Fruit fly (Drosophila melanogaster) whole organism, pupa: Measurements from ENCODE around the gene hyd.

ENCODE experiments used
- CG10348 ChIP-seq: fragments of 200-800 bp; sonication (Bioruptor generic); IDR thresholded peaks from 2 replicates; pipeline ENCODE4 v1.3.6; 2022; ENCODE audit warnings: missing biosample characterization, missing genetic modification characterization
- CG13204 ChIP-seq: fragments of 200-800 bp; sonication (Bioruptor generic); optimal IDR thresholded peaks from 2 replicates; lab custom pipeline; 2018; ENCODE audit warnings: missing biosample characterization, mild to moderate bottlenecking, missing genetic modification characterization, moderate library complexity
- CG34367 ChIP-seq: fragments of 200-800 bp; sonication (Bioruptor generic); optimal IDR thresholded peaks from 2 replicates; lab custom pipeline; 2018; ENCODE audit warnings: missing biosample characterization, mild to moderate bottlenecking, missing genetic modification characterization
- CG4496 ChIP-seq: fragments of 200-800 bp; sonication (Bioruptor generic); IDR thresholded peaks from 3 replicates; pipeline ENCODE4 v1.3.6; 2022; ENCODE audit warnings: missing biosample characterization, missing genetic modification characterization
- CG8159 ChIP-seq: fragments of 200-800 bp; sonication (Bioruptor generic); optimal IDR thresholded peaks from 3 replicates; lab custom pipeline; 2018; ENCODE audit warnings: missing biosample characterization, mild to moderate bottlenecking, missing genetic modification characterization, moderate library complexity
- CG8301 ChIP-seq: fragments of 200-800 bp; sonication (Bioruptor generic); optimal IDR thresholded peaks from 2 replicates; lab custom pipeline; 2018; ENCODE audit warnings: missing biosample characterization, mild to moderate bottlenecking, missing genetic modification characterization
- CG9948 ChIP-seq: fragments of 200-800 bp; sonication (Bioruptor generic); optimal IDR thresholded peaks from 2 replicates; lab custom pipeline; 2018; ENCODE audit warnings: missing biosample characterization, mild to moderate bottlenecking, missing genetic modification characterization, moderate library complexity
- gl ChIP-seq: fragments of 200-800 bp; sonication (Bioruptor generic); optimal IDR thresholded peaks from 2 replicates; lab custom pipeline; 2018; ENCODE audit warnings: missing biosample characterization, mild to moderate bottlenecking, missing genetic modification characterization
- rn ChIP-seq: fragments of 200-800 bp; sonication (Bioruptor generic); IDR thresholded peaks from 2 replicates; pipeline ENCODE4 v1.3.6; 2022; ENCODE audit warnings: missing biosample characterization, missing genetic modification characterization

dm6 chr3R:9694999-9695398 is 30.4 kb downstream of the hyd start:
- TF ChIP-seq CG8159 (tag; lab: Kevin White, UChicago) (no peak), CG34367 (tag; lab: Kevin White, UChicago) (no peak), rn (no peak), CG13204 (GFP tag; lab: Kevin White, UChicago) (no peak), CG8301 (tag; lab: Kevin White, UChicago) (no peak), CG4496 (GFP tag; lab: Robert Waterston, UW) (no peak), CG10348 (GFP tag; lab: Robert Waterston, UW) (no peak), CG9948 (tag; lab: Kevin White, UChicago) (no peak), gl (tag; lab: Kevin White, UChicago) (no peak)
